Worm (Caenorhabditis elegans): Measurements from ENCODE around the gene nas-16.

nas-16 gene

ce11 chrV:11412125-11412524 lies 20.0 kb downstream of the nas-16 start:
- TF ChIP-seq nhr-71 (tag; optimal IDR thresholded peaks at IDR 0.05), result peak; percentile 71
- TF ChIP-seq unc-62 (GFP tag; optimal IDR thresholded peaks at IDR 0.05), result no peak
- TF ChIP-seq unc-130 (tag; optimal IDR thresholded peaks at IDR 0.05), result peak; percentile 41
- TF ChIP-seq tbx-2 (tag; optimal IDR thresholded peaks at IDR 0.05), result no peak
- TF ChIP-seq ceh-82 (tag; optimal IDR thresholded peaks at IDR 0.05), result peak in 1 of 3 experiments; percentile 3
- TF ChIP-seq zag-1 (tag; optimal IDR thresholded peaks at IDR 0.05), result no peak
- no peak for TF ChIP-seq hlh-4 (tag; optimal IDR thresholded peaks at IDR 0.05)
- no peak for TF ChIP-seq jun-1 (tag; optimal IDR thresholded peaks at IDR 0.05)
- TF ChIP-seq ztf-11 (tag; optimal IDR thresholded peaks at IDR 0.05), result no peak
- TF ChIP-seq lir-3 (tag; optimal IDR thresholded peaks at IDR 0.05; ENCODE audit: poor library complexity), result no peak
- no peak for TF ChIP-seq pax-3 (tag; optimal IDR thresholded peaks at IDR 0.05)
- no peak for TF ChIP-seq pqm-1 (tag; optimal IDR thresholded peaks at IDR 0.05)
- no peak for TF ChIP-seq hlh-17 (GFP tag; optimal IDR thresholded peaks at IDR 0.05; ENCODE audit: borderline replicate concordance)
- no peak for TF ChIP-seq aha-1 (tag; optimal IDR thresholded peaks at IDR 0.05)
- no peak for TF ChIP-seq C34B4.2 (tag; optimal IDR thresholded peaks at IDR 0.05)
- no peak for TF ChIP-seq sox-4 (tag; optimal IDR thresholded peaks at IDR 0.05)
- no peak for TF ChIP-seq isw-1 (GFP tag; IDR thresholded peaks at IDR 0.05)
- TF ChIP-seq skn-1 (tag; optimal IDR thresholded peaks at IDR 0.05), result peak; percentile 33
- TF ChIP-seq sup-37 (GFP tag; optimal IDR thresholded peaks at IDR 0.05), result peak; percentile 9
- no peak for TF ChIP-seq irx-1 (tag; optimal IDR thresholded peaks at IDR 0.05)
- TF ChIP-seq F16B12.6 (tag; optimal IDR thresholded peaks at IDR 0.05), result no peak
- no peak for TF ChIP-seq Y116A8C.19 (tag; optimal IDR thresholded peaks at IDR 0.05; ENCODE audit: borderline replicate concordance)
- TF ChIP-seq mab-9 (GFP tag; IDR thresholded peaks at IDR 0.05), result no peak
- no peak for TF ChIP-seq nhr-11 (tag; optimal IDR thresholded peaks at IDR 0.05)
- TF ChIP-seq aly-2 (tag; optimal IDR thresholded peaks at IDR 0.05), result no peak
- TF ChIP-seq dsc-1 (tag; optimal IDR thresholded peaks at IDR 0.05), result no peak
- peak; percentile 74 for TF ChIP-seq snu-23 (GFP tag; optimal IDR thresholded peaks at IDR 0.05)
- TF ChIP-seq lsy-2 (tag; optimal IDR thresholded peaks at IDR 0.05), result no peak
- TF ChIP-seq mep-1 (tag; optimal IDR thresholded peaks at IDR 0.05), result peak; percentile 35
- TF ChIP-seq efl-1 (optimal IDR thresholded peaks at IDR 0.05), result peak; percentile 11 to 46
- peak; percentile 23 to 93 for TF ChIP-seq efl-1 (GFP tag; optimal IDR thresholded peaks at IDR 0.05 in 1 of 2)
- no peak for TF ChIP-seq nhr-76 (tag; optimal IDR thresholded peaks at IDR 0.05)
- TF ChIP-seq sptf-1 (tag; optimal IDR thresholded peaks at IDR 0.05), result no peak
- TF ChIP-seq ets-5 (GFP tag; IDR thresholded peaks at IDR 0.05), result no peak
- TF ChIP-seq swsn-7 (tag; optimal IDR thresholded peaks at IDR 0.05), result peak; percentile 42
- TF ChIP-seq elt-3 (tag; optimal IDR thresholded peaks at IDR 0.05), result peak in 2 of 6 experiments; percentile 19 to 23
- TF ChIP-seq C16A3.4 (tag; optimal IDR thresholded peaks at IDR 0.05), result peak; percentile 19
- TF ChIP-seq fkh-8 (tag; optimal IDR thresholded peaks at IDR 0.05), result no peak
- TF ChIP-seq ama-1 (optimal IDR thresholded peaks at IDR 0.05), result no peak
- TF ChIP-seq unc-30 (tag; optimal IDR thresholded peaks at IDR 0.05), result no peak
- TF ChIP-seq blmp-1 (tag; optimal IDR thresholded peaks at IDR 0.05), result no peak
- peak; percentile 51 for TF ChIP-seq nhr-77 (tag; optimal IDR thresholded peaks at IDR 0.05)
- TF ChIP-seq ceh-8 (GFP tag; optimal IDR thresholded peaks at IDR 0.05), result no peak
- TF ChIP-seq nhr-90 (tag; optimal IDR thresholded peaks at IDR 0.05; ENCODE audit: poor library complexity), result peak; percentile 61
- TF ChIP-seq ztf-4 (tag; optimal IDR thresholded peaks at IDR 0.05), result no peak
- peak in 1 of 2 experiments; percentile 81 for TF ChIP-seq lin-35 (GFP tag; optimal IDR thresholded peaks at IDR 0.05)
- TF ChIP-seq ceh-90 (tag; optimal IDR thresholded peaks at IDR 0.05), result no peak
- no peak for TF ChIP-seq C04F5.9 (tag; optimal IDR thresholded peaks at IDR 0.05)
- TF ChIP-seq snpc-4 (tag; optimal IDR thresholded peaks at IDR 0.05), result peak; percentile 32
- no peak for TF ChIP-seq fkh-4 (tag; optimal IDR thresholded peaks at IDR 0.05; ENCODE audit: borderline replicate concordance)
- TF ChIP-seq unc-86 (tag; optimal IDR thresholded peaks at IDR 0.05), result no peak
- peak; percentile 73 for TF ChIP-seq nhr-19 (GFP tag; conservative IDR thresholded peaks at IDR 0.05)
- TF ChIP-seq nhr-28 (tag; optimal IDR thresholded peaks at IDR 0.05), result no peak
- no peak for TF ChIP-seq hpl-2 (GFP tag; optimal IDR thresholded peaks at IDR 0.05)
- no peak for TF ChIP-seq ceh-63 (GFP tag; optimal IDR thresholded peaks at IDR 0.05)

All from whole organism, L1 larva.